Worm (Caenorhabditis elegans) whole organism, L2 larva: ENCODE measurements around the gene mtm-5.

Experiments used
- F13H6.1 ChIP-seq: sonication (generic microtip); optimal IDR thresholded peaks from 2 replicates; lab custom pipeline; 2016; ENCODE audit warnings: missing genetic modification characterization, missing compliant biosample characterization
- R02D3.7 ChIP-seq: fragments of 150-350 bp; optimal IDR thresholded peaks from 2 replicates; lab custom pipeline; 2014; ENCODE audit warnings: missing biosample characterization, missing genetic modification characterization
- Y55F3AM.14 ChIP-seq: fragments of 200-800 bp; sonication (Bioruptor generic); optimal IDR thresholded peaks from 2 replicates; lab custom pipeline; 2018; ENCODE audit warnings: mild to moderate bottlenecking, missing genetic modification characterization, missing compliant biosample characterization
- aly-2 ChIP-seq: fragments of 150-350 bp; optimal IDR thresholded peaks from 2 replicates; lab custom pipeline; 2014; ENCODE audit warnings: missing biosample characterization, missing genetic modification characterization
- ama-1 ChIP-seq: fragments of 150-350 bp; optimal IDR thresholded peaks from 2 replicates; lab custom pipeline; 2018; ENCODE audit warnings: inconsistent platforms
- blmp-1 ChIP-seq: sonication (generic microtip); optimal IDR thresholded peaks from 2 replicates; lab custom pipeline; 2017; ENCODE audit warnings: missing genetic modification characterization, mild to moderate bottlenecking, missing compliant biosample characterization, antibody characterized with exemption, moderate library complexity; ENCODE audit not compliant: insufficient read depth
- ceh-16 ChIP-seq: fragments of 150-350 bp; optimal IDR thresholded peaks from 2 replicates; lab custom pipeline; 2014; ENCODE audit warnings: missing biosample characterization, missing genetic modification characterization
- ceh-82 ChIP-seq: fragments of 150-350 bp; optimal IDR thresholded peaks from 2 replicates; lab custom pipeline; 2014; ENCODE audit warnings: missing biosample characterization, missing genetic modification characterization
- crh-2 ChIP-seq: sonication (generic microtip); optimal IDR thresholded peaks from 2 replicates; lab custom pipeline; 2017; ENCODE audit warnings: missing biosample characterization, missing genetic modification characterization
- dmd-4 ChIP-seq: sonication (generic microtip); optimal IDR thresholded peaks from 2 replicates; lab custom pipeline; 2017; ENCODE audit warnings: missing biosample characterization, missing genetic modification characterization
- egl-27 ChIP-seq: sonication (generic microtip); optimal IDR thresholded peaks from 3 replicates; lab custom pipeline; 2017; ENCODE audit warnings: missing biosample characterization, missing genetic modification reagents, missing genetic modification characterization
- elt-3 ChIP-seq: sonication (generic microtip); optimal IDR thresholded peaks from 2 replicates; lab custom pipeline; 2017; ENCODE audit warnings: missing biosample characterization, missing genetic modification characterization
- fos-1 ChIP-seq: fragments of 150-350 bp; optimal IDR thresholded peaks from 2 replicates; lab custom pipeline; 2014; ENCODE audit warnings: missing biosample characterization, missing genetic modification characterization
- lin-11 ChIP-seq: fragments of 150-350 bp; sonication (generic microtip); optimal IDR thresholded peaks from 2 replicates; lab custom pipeline; 2014; ENCODE audit warnings: missing biosample characterization, missing genetic modification characterization, inconsistent platforms, mixed read lengths
- lin-13 ChIP-seq: fragments of 150-350 bp; optimal IDR thresholded peaks from 2 replicates; lab custom pipeline; 2014; ENCODE audit warnings: missing biosample characterization, missing genetic modification reagents, missing genetic modification characterization
- lsy-2 ChIP-seq, 2 experiments: fragments of 150-350 bp in 1 of 2; sonication (generic microtip) in 1 of 2; optimal IDR thresholded peaks; 2 replicates each; lab custom pipeline; 2014 to 2017; ENCODE audit warnings: missing biosample characterization in 2 of 2, missing genetic modification characterization in 2 of 2
- mbf-1 ChIP-seq: sonication (generic microtip); optimal IDR thresholded peaks from 2 replicates; lab custom pipeline; 2017; ENCODE audit warnings: missing biosample characterization, missing genetic modification characterization
- mdl-1 ChIP-seq, 2 experiments: fragments of 150-350 bp in 1 of 2; sonication (generic microtip) in 1 of 2; optimal IDR thresholded peaks; 2 replicates each; lab custom pipeline; 2017; ENCODE audit warnings: missing biosample characterization in 2 of 2, missing genetic modification characterization in 2 of 2
- nhr-10 ChIP-seq: sonication (generic microtip); optimal IDR thresholded peaks from 2 replicates; lab custom pipeline; 2017; ENCODE audit warnings: missing biosample characterization, missing genetic modification characterization
- nhr-11 ChIP-seq: fragments of 150-350 bp; optimal IDR thresholded peaks from 2 replicates; lab custom pipeline; 2014; ENCODE audit warnings: missing biosample characterization, missing genetic modification characterization
- nhr-129 ChIP-seq: fragments of 150-350 bp; optimal IDR thresholded peaks from 2 replicates; lab custom pipeline; 2014; ENCODE audit warnings: missing biosample characterization, missing genetic modification characterization
- nhr-21 ChIP-seq: fragments of 150-350 bp; optimal IDR thresholded peaks from 2 replicates; lab custom pipeline; 2014; ENCODE audit warnings: missing biosample characterization, missing genetic modification characterization
- nhr-23 ChIP-seq: fragments of 150-350 bp; optimal IDR thresholded peaks from 2 replicates; lab custom pipeline; 2014; ENCODE audit warnings: missing biosample characterization, missing genetic modification reagents, missing genetic modification characterization
- nhr-25 ChIP-seq: fragments of 150-350 bp; sonication (generic microtip); optimal IDR thresholded peaks from 3 replicates; lab custom pipeline; 2014; ENCODE audit warnings: missing biosample characterization, missing genetic modification characterization
- nhr-6 ChIP-seq: fragments of 150-350 bp; optimal IDR thresholded peaks from 2 replicates; lab custom pipeline; 2014; ENCODE audit warnings: missing biosample characterization, missing genetic modification characterization
- nhr-77 ChIP-seq: fragments of 150-350 bp; optimal IDR thresholded peaks from 2 replicates; lab custom pipeline; 2014; ENCODE audit warnings: missing biosample characterization, missing genetic modification characterization
- sem-4 ChIP-seq: fragments of 150-350 bp; optimal IDR thresholded peaks from 2 replicates; lab custom pipeline; 2014; ENCODE audit warnings: missing biosample characterization, missing genetic modification reagents, missing genetic modification characterization
- skn-1 ChIP-seq: sonication (generic microtip); optimal IDR thresholded peaks from 2 replicates; lab custom pipeline; 2017; ENCODE audit warnings: missing biosample characterization, missing genetic modification characterization
- sma-3 ChIP-seq: sonication (generic microtip); optimal IDR thresholded peaks from 2 replicates; lab custom pipeline; 2016; ENCODE audit warnings: missing genetic modification reagents, missing genetic modification characterization, missing compliant biosample characterization
- sma-9 ChIP-seq, 2 experiments: fragments of 150-350 bp in 1 of 2; sonication (generic microtip) in 1 of 2; optimal IDR thresholded peaks; 2 replicates each; lab custom pipeline; 2014 to 2016; ENCODE audit warnings: missing genetic modification characterization in 2 of 2, mild to moderate bottlenecking in 1 of 2, missing biosample characterization in 1 of 2, missing compliant biosample characterization in 1 of 2, missing genetic modification reagents in 1 of 2, moderate library complexity in 1 of 2
- unc-39 ChIP-seq: fragments of 150-350 bp; optimal IDR thresholded peaks from 2 replicates; lab custom pipeline; 2014; ENCODE audit warnings: missing biosample characterization, missing genetic modification characterization
- unc-55 ChIP-seq: fragments of 150-350 bp; sonication (generic microtip); optimal IDR thresholded peaks from 3 replicates; lab custom pipeline; 2014; ENCODE audit warnings: missing biosample characterization, missing genetic modification reagents, missing genetic modification characterization
- zag-1 ChIP-seq: fragments of 150-350 bp; optimal IDR thresholded peaks from 2 replicates; lab custom pipeline; 2014; ENCODE audit warnings: missing biosample characterization, missing genetic modification characterization
- ztf-1 ChIP-seq: fragments of 200-800 bp; sonication (Bioruptor generic); conservative IDR thresholded peaks from 2 replicates; pipeline ENCODE4 v1.3.6; 2022; ENCODE audit warnings: missing genetic modification characterization, missing compliant biosample characterization
- ztf-11 ChIP-seq: sonication (generic microtip); optimal IDR thresholded peaks from 2 replicates; lab custom pipeline; 2017; ENCODE audit warnings: missing biosample characterization, missing genetic modification characterization

The mtm-5 gene

ce11 chrX:5243382-5243979 is at the start of gene mtm-5:
TSS of gene mtm-5 (minus strand) at chrX:5243408.
- TF ChIP-seq ztf-11: no peak
- TF ChIP-seq unc-55 (GFP tag; lab: Kevin White, UChicago): no peak
- no peak for TF ChIP-seq skn-1
- peak; percentile 71 for TF ChIP-seq blmp-1 (tag; lab: Kevin White, UChicago)
- TF ChIP-seq fos-1 (tag; lab: Kevin White, UChicago): peak; percentile 61
- TF ChIP-seq, all 48 proteins: peak for 2

- TF ChIP-seq Y55F3AM.14 (no peak), nhr-11 (tag; lab: Kevin White, UChicago) (no peak), nhr-23 (no peak), unc-39 (no peak), mdl-1 (tag; optimal IDR thresholded peaks at IDR 0.05; lab: Kevin White, UChicago) (no peak), sem-4 (tag; lab: Kevin White, UChicago) (no peak), nhr-6 (tag; lab: Kevin White, UChicago) (no peak), dmd-4 (tag; lab: Kevin White, UChicago) (no peak), blmp-1 (tag; lab: Kevin White, UChicago) (no peak), ztf-1 (GFP tag; lab: Robert Waterston, UW) (no peak), sma-9 (GFP tag; optimal IDR thresholded peaks at IDR 0.05; lab: Kevin White, UChicago) (no peak), sma-9 (tag; optimal IDR thresholded peaks at IDR 0.05; lab: Kevin White, UChicago) (no peak), nhr-77 (tag; lab: Kevin White, UChicago) (no peak)
These were observed 45.9 kb upstream of the mtm-5 start for ce11 chrX:5289106-5289505.

ce11 chrX:5283531-5283930 is 40.3 kb upstream of the mtm-5 start, which contains the start of gene vps-41:
TSS of gene vps-41 (plus strand) at chrX:5283831.
- no peak for TF ChIP-seq nhr-21

ce11 chrX:5279674-5280073 is 36.5 kb upstream of the mtm-5 start, which contains the start of gene rga-8:
TSS of gene rga-8 (minus strand) at chrX:5279774.
- TF ChIP-seq lin-13 (GFP tag; lab: Kevin White, UChicago) (no peak), lsy-2 (tag; optimal IDR thresholded peaks at IDR 0.05; lab: Kevin White, UChicago) (no peak)

ce11 chrX:5279170-5279635 is 36.0 kb upstream of the mtm-5 start, which contains the start of gene Y34B4A.2:
TSS of gene Y34B4A.2 (plus strand) at chrX:5279497.
- TF ChIP-seq ceh-82 (tag; lab: Kevin White, UChicago) (no peak), crh-2 (tag; lab: Kevin White, UChicago) (peak; percentile 51), R02D3.7 (tag; lab: Kevin White, UChicago) (peak; percentile 84), egl-27 (no peak), nhr-25 (tag; lab: Kevin White, UChicago) (no peak), unc-55 (GFP tag; lab: Kevin White, UChicago) (peak; percentile 37), blmp-1 (tag; lab: Kevin White, UChicago) (no peak), ztf-1 (GFP tag; lab: Robert Waterston, UW) (no peak), ceh-16 (tag; lab: Kevin White, UChicago) (no peak), zag-1 (tag; lab: Kevin White, UChicago) (no peak), elt-3 (tag; lab: Kevin White, UChicago) (no peak), nhr-10 (tag; lab: Kevin White, UChicago) (no peak), ama-1 (lab: Kevin White, UChicago) (no peak), Y55F3AM.14 (no peak), nhr-6 (tag; lab: Kevin White, UChicago) (no peak), sem-4 (tag; lab: Kevin White, UChicago) (no peak), mbf-1 (tag; lab: Kevin White, UChicago) (no peak), nhr-129 (tag; lab: Kevin White, UChicago) (peak; percentile 54), F13H6.1 (tag; lab: Kevin White, UChicago) (peak; percentile 27), nhr-11 (tag; lab: Kevin White, UChicago) (no peak), lin-11 (tag; lab: Kevin White, UChicago) (no peak), sma-9 (GFP tag; optimal IDR thresholded peaks at IDR 0.05; lab: Kevin White, UChicago) (peak; percentile 55), sma-9 (tag; optimal IDR thresholded peaks at IDR 0.05; lab: Kevin White, UChicago) (no peak), aly-2 (no peak), unc-39 (no peak), fos-1 (tag; lab: Kevin White, UChicago) (peak; percentile 37), sma-3 (GFP tag; lab: Kevin White, UChicago) (peak; percentile 35)
